Fruit fly (Drosophila melanogaster): Measurements from ENCODE around the gene f-cup.

DNA sequence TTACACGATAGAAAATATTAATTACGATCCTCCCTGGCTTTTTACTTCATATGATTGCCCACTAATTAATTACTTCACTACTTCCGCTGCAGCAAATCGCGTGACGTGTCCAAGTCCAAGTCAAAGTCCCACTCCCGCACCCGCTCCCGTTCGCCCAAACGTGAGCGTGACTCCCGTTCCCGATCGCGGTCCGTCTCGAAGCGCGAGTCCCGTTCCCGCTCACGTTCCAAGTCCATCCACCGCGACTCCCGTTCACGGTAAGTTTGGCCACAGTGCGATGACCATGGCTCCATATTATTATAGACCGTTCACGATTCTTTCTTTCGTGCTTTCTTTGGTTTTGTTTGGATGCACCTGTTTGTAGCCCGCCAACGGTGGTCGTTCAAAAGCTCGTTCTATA is 34.6 kb downstream of the f-cup start:
- no peak for TF ChIP-seq sage (GFP tag; optimal IDR thresholded peaks at IDR 0.05)
- TF ChIP-seq HLH106 (tag; optimal IDR thresholded peaks at IDR 0.05), result no peak
- no peak for TF ChIP-seq Myc (optimal IDR thresholded peaks at IDR 0.05)
- TF ChIP-seq tai (GFP tag; optimal IDR thresholded peaks at IDR 0.05), result no peak
- no peak for TF ChIP-seq Mio (GFP tag; optimal IDR thresholded peaks at IDR 0.05)
- no peak for TF ChIP-seq br (GFP tag; optimal IDR thresholded peaks at IDR 0.05)

All from whole organism, wandering third instar larva.